Fruit fly (Drosophila melanogaster): ENCODE data around the gene grnd.

dm6 chr2L:18466669-18467068 lies 18.5 kb upstream of the grnd start:
- TF ChIP-seq OdsH (GFP tag; optimal IDR thresholded peaks at IDR 0.05) (no peak), esn (GFP tag; optimal IDR thresholded peaks at IDR 0.05) (no peak), ss (GFP tag; optimal IDR thresholded peaks at IDR 0.05) (no peak), CG7368 (GFP tag; optimal IDR thresholded peaks at IDR 0.05) (no peak), Blimp-1 (GFP tag; optimal IDR thresholded peaks at IDR 0.05) (no peak), Hr38 (GFP tag; optimal IDR thresholded peaks at IDR 0.05) (no peak), Sox14 (GFP tag; optimal IDR thresholded peaks at IDR 0.05) (no peak), Eip93F (GFP tag; optimal IDR thresholded peaks at IDR 0.05) (no peak), CG9139 (GFP tag; optimal IDR thresholded peaks at IDR 0.05) (no peak), CG32006 (GFP tag; optimal IDR thresholded peaks at IDR 0.05) (no peak), CG34406 (GFP tag; optimal IDR thresholded peaks at IDR 0.05) (no peak), Sox102F (GFP tag; optimal IDR thresholded peaks at IDR 0.05) (no peak), fd85E (GFP tag; optimal IDR thresholded peaks at IDR 0.05) (no peak)

All from whole organism, prepupa.